Worm (Caenorhabditis elegans): Measurements from ENCODE around the gene F53F4.15.

The F53F4.15 gene

DNA sequence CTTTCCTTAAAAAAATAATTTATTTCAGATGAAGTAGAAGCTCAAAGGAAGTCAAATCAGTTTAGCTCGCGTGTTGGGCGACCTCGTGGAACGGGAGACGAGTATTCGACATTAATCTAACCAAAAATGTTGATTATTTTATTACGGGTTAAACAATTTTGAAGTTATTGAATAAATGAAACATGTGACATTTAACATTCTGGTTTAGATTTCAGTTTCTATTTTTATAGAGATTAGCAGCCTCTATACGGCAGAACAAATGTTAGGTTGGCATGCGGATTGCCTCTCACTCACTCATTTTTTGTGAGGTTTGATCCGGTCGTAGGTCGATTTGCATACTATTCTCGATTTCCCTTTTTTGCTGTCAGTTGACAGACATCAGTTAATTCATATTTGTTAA lies 36.3 kb upstream of the F53F4.15 start, which contains the start of gene F53F4.1:
TSS of gene F53F4.1 (plus strand) at position 301 of the 400 bp plus-strand sequence.
- TF ChIP-seq ceh-20 (GFP tag; IDR thresholded peaks at IDR 0.05) (no peak), lin-38 (GFP tag; IDR thresholded peaks at IDR 0.05) (no peak), nhr-6 (tag; optimal IDR thresholded peaks at IDR 0.05) (no peak)

DNA sequence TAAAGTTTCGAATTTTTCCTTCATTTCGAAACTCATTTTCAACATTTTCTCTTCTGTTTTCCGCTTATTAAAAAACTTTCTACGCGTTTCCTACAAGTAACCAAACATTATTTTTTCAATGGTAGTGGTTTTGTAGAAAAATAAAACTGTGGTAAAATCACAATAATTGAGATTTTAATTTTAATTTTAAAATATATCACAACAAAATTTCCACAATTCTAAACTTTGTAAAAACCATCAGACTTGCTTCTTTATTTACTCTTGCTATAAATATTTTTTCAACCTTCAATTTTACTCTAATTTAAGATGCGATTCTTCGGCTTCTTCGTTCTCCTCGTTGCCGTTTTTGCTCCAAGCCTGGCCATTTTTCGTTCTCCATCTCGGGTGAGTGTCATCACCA lies 32.9 kb upstream of the F53F4.15 start, which contains the start of gene F53F4.17:
TSS of gene F53F4.17 (plus strand) at position 301 of the 400 bp plus-strand sequence.
- TF ChIP-seq zag-1 (tag; optimal IDR thresholded peaks at IDR 0.05) (no peak), hmg-1.1 (GFP tag; IDR thresholded peaks at IDR 0.05) (no peak), zfp-2 (tag; optimal IDR thresholded peaks at IDR 0.05) (no peak), spr-3 (GFP tag; optimal IDR thresholded peaks at IDR 0.05) (no peak), skn-1 (tag; optimal IDR thresholded peaks at IDR 0.05) (no peak), snpc-1.2 (GFP tag; IDR thresholded peaks at IDR 0.05) (no peak), ceh-20 (GFP tag; IDR thresholded peaks at IDR 0.05) (no peak), lim-7 (GFP tag; IDR thresholded peaks at IDR 0.05) (no peak), tag-97 (GFP tag; IDR thresholded peaks at IDR 0.05) (no peak), ctbp-1 (GFP tag; IDR thresholded peaks at IDR 0.05) (no peak), arid-1 (GFP tag; conservative IDR thresholded peaks at IDR 0.05) (no peak), T20F7.1 (GFP tag; optimal IDR thresholded peaks at IDR 0.05) (no peak)

DNA sequence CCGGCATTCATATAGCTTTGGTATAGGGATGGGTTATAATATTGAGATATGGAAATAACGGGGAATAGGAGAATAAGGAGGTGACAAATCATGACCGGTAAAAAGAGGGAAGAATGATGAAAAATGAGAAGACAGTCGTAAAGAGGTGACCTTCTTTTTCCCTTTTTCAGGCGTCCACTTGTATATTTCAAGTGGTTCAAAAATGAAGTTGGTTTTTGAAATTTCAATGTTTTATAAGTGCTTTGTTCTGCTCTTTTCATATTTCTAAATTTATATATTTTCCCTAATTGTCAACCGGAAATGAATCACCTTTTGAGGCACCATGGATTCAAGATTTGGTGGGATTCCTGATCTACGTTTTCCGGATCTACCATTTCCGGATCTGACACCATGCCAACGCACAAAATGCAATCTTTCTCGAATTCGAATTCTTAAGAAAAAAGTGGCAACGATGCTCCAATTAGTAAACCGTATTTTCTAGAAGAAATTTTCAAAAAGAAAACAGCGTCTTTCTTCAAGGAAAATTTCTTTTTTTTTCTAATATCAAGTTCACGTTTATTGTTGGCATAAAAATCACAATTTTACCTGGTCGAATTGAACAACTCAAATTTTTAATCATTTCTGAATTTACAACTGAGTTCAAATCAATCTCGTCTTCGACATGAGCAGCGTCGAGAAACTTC lies 31.1 kb upstream of the F53F4.15 start, which contains the start of the genes F53F4.2 and F53F4.18:
TSS of gene F53F4.2 (minus strand) at position 101 of the 683 bp plus-strand sequence.
TSS of gene F53F4.18 (plus strand) at position 633 of the 683 bp plus-strand sequence.
- TF ChIP-seq mdt-29 (GFP tag; IDR thresholded peaks at IDR 0.05) (no peak), nhr-28 (tag; optimal IDR thresholded peaks at IDR 0.05) (no peak), nhr-111 (GFP tag; optimal IDR thresholded peaks at IDR 0.05) (no peak), daf-19 (GFP tag; conservative IDR thresholded peaks at IDR 0.05) (no peak), Y48G9A.11 (GFP tag; IDR thresholded peaks at IDR 0.05) (no peak), nhr-48 (tag; optimal IDR thresholded peaks at IDR 0.05) (no peak), nhr-11 (tag; optimal IDR thresholded peaks at IDR 0.05) (no peak), madf-9 (GFP tag; conservative IDR thresholded peaks at IDR 0.05) (no peak), F10B5.3 (tag; optimal IDR thresholded peaks at IDR 0.05) (no peak), F49E8.2 (tag; optimal IDR thresholded peaks at IDR 0.05; ENCODE audit: borderline replicate concordance) (no peak), ceh-62 (tag; optimal IDR thresholded peaks at IDR 0.05) (no peak), egl-43 (GFP tag; IDR thresholded peaks at IDR 0.05) (no peak), nhr-76 (tag; optimal IDR thresholded peaks at IDR 0.05) (no peak), hlh-30 (tag; optimal IDR thresholded peaks at IDR 0.05; ENCODE audit: insufficient read depth) (no peak), set-16 (GFP tag; IDR thresholded peaks at IDR 0.05) (no peak), attf-4 (tag; optimal IDR thresholded peaks at IDR 0.05) (no peak), zip-11 (GFP tag; IDR thresholded peaks at IDR 0.05) (no peak), duxl-1 (tag; optimal IDR thresholded peaks at IDR 0.05; ENCODE audit: poor library complexity) (no peak)

DNA sequence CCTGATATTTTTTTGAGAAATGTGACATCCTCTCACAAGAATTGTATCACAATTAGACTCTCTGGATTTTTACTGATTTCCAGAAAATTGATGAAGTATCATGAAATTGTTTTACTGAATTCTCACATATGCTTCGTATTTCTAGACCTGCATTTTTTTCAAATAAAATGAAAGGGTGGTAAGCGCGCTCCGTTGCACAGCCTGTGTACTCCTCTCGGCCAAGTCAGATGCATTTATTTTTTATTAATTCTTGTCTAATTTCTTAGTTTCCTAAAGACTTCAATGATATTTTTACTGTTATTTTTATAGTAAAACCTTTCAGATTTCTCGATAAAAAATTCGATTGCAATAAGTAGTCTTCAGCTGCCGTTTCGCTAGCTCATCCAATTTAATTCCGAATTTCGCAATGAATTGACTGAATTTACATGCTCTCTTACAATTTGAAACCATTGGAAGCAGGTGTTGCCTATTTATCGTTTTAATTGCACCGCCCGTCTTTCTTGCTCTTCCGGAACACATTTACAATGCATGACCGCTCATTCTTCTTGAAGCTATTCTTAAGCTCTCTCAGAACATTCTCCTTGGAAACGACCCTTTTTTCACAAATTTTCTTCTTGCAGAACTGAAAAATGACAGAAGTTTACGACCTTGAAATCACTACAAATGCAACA lies 29.1 kb upstream of the F53F4.15 start, which contains the start of gene tbcb-1:
TSS of gene tbcb-1 (plus strand) at position 621 of the 671 bp plus-strand sequence.
- TF ChIP-seq mes-2 (tag; optimal IDR thresholded peaks at IDR 0.05; ENCODE audit: poor library complexity, severe bottlenecking) (peak; percentile 82), F37D6.2 (tag; optimal IDR thresholded peaks at IDR 0.05) (no peak), R02D3.7 (tag; optimal IDR thresholded peaks at IDR 0.05) (no peak), aly-2 (tag; optimal IDR thresholded peaks at IDR 0.05) (no peak), lin-38 (GFP tag; IDR thresholded peaks at IDR 0.05) (peak; percentile 93), unc-62 (GFP tag; optimal IDR thresholded peaks at IDR 0.05 in 1 of 2) (peak in 1 of 2 experiments; percentile 53), unc-62 (tag; optimal IDR thresholded peaks at IDR 0.05) (no peak), T20F7.1 (GFP tag; optimal IDR thresholded peaks at IDR 0.05) (peak; percentile 46), dpl-1 (GFP tag; optimal IDR thresholded peaks at IDR 0.05) (peak; percentile 56)
